Worm (Caenorhabditis elegans): Measurements from ENCODE around the gene ZK899.2.
"Not testable (repeated sequence)": the region's sequence is repeated elsewhere in the genome, so short reads cannot be mapped to it uniquely, and the experiment has no call there.

The ZK899.2 gene

DNA sequence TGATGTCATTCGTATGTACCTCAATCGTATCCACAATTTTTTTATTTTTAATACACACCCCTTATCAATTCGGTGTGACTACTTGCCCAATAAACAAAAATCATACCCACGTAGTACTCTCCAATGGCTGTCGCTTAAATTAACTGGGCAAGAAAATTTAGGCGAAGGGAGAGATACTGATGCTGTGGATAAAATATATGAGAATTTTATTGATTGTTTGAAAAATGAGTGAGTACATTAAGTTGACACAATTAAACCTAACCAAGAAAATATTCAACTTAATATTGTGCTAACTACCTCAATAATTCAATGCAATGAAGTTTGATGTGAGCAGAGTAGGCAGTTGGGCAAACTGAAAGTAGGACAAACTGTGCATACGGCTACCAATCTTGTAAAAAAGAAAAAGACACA is 13.9 kb upstream of the ZK899.2 start:
- TF ChIP-seq cnd-1 (tag; optimal IDR thresholded peaks at IDR 0.05) (peak; percentile 55), flh-1 (GFP tag; optimal IDR thresholded peaks at IDR 0.05) (no peak), hlh-1 (tag; optimal IDR thresholded peaks at IDR 0.05) (peak; percentile 55), sptf-1 (tag; optimal IDR thresholded peaks at IDR 0.05) (peak; percentile 74), M03D4.4 (tag; optimal IDR thresholded peaks at IDR 0.05) (peak; percentile 48), mep-1 (tag; optimal IDR thresholded peaks at IDR 0.05) (peak; percentile 79), ham-2 (GFP tag; optimal IDR thresholded peaks at IDR 0.05) (no peak), zip-8 (tag; optimal IDR thresholded peaks at IDR 0.05) (no peak), pha-4 (tag; optimal IDR thresholded peaks at IDR 0.05) (peak; percentile 83), ceh-43 (GFP tag; optimal IDR thresholded peaks at IDR 0.05) (no peak), tbx-8 (GFP tag; optimal IDR thresholded peaks at IDR 0.05) (peak; percentile 29), lin-13 (tag; optimal IDR thresholded peaks at IDR 0.05) (no peak), elt-1 (tag; optimal IDR thresholded peaks at IDR 0.05; ENCODE audit: borderline replicate concordance, insufficient read depth) (no peak), snpc-4 (tag; optimal IDR thresholded peaks at IDR 0.05) (no peak), sem-2 (GFP tag; optimal IDR thresholded peaks at IDR 0.05) (no peak), ztf-11 (tag; optimal IDR thresholded peaks at IDR 0.05) (peak; percentile 86), ceh-83 (GFP tag; optimal IDR thresholded peaks at IDR 0.05) (no peak), nhr-237 (tag; optimal IDR thresholded peaks at IDR 0.05) (peak; percentile 99), ceh-39 (tag; optimal IDR thresholded peaks at IDR 0.05) (peak; percentile 82), nhr-2 (tag; optimal IDR thresholded peaks at IDR 0.05) (peak; percentile 53), unc-62 (GFP tag; optimal IDR thresholded peaks at IDR 0.05) (peak; percentile 91), unc-120 (tag; optimal IDR thresholded peaks at IDR 0.05; ENCODE audit: poor library complexity, severe bottlenecking) (peak; percentile 65), nhr-12 (tag; optimal IDR thresholded peaks at IDR 0.05) (peak; percentile 69), unc-39 (tag; optimal IDR thresholded peaks at IDR 0.05) (no peak), nhr-28 (tag; optimal IDR thresholded peaks at IDR 0.05) (peak; percentile 78), lsy-2 (tag; optimal IDR thresholded peaks at IDR 0.05) (peak; percentile 88), mls-2 (tag; optimal IDR thresholded peaks at IDR 0.05) (peak; percentile 37), mab-5 (tag; optimal IDR thresholded peaks at IDR 0.05) (peak; percentile 92), bed-3 (GFP tag; optimal IDR thresholded peaks at IDR 0.05) (no peak), lin-32 (GFP tag; optimal IDR thresholded peaks at IDR 0.05) (peak; percentile 13), blmp-1 (tag; optimal IDR thresholded peaks at IDR 0.05) (peak; percentile 54), drap-1 (GFP tag; optimal IDR thresholded peaks at IDR 0.05) (peak; percentile 85), elt-3 (tag; optimal IDR thresholded peaks at IDR 0.05) (peak; percentile 95), nhr-76 (tag; optimal IDR thresholded peaks at IDR 0.05) (no peak), ces-1 (GFP tag; optimal IDR thresholded peaks at IDR 0.05) (peak; percentile 98)

DNA sequence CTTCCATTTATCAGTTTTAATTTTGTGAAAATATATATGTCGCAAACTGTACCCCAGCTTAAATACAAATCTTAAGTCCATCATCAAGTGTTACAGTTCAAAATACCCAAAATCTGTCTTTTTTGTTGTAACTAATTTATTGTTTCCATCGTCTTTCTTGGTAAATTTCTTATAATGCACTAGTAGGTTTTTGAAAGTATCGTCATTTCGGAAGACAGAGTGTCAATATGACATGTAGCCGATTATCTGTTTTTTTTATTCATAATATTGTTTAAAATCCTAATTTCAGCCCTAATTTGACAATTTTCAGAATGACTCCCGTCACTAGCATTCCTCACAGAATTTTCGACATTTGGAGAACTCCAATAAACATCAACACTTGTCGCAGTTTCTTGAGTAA is 11.3 kb upstream of the ZK899.2 start, which contains the start of gene ZK899.6:
Gene ZK899.6 (plus strand): TSS at position 301 of the 400 bp plus-strand sequence.
- TF ChIP-seq lsy-2, elt-3, cnd-1 (tag; optimal IDR thresholded peaks at IDR 0.05): not testable (repeated sequence)

DNA sequence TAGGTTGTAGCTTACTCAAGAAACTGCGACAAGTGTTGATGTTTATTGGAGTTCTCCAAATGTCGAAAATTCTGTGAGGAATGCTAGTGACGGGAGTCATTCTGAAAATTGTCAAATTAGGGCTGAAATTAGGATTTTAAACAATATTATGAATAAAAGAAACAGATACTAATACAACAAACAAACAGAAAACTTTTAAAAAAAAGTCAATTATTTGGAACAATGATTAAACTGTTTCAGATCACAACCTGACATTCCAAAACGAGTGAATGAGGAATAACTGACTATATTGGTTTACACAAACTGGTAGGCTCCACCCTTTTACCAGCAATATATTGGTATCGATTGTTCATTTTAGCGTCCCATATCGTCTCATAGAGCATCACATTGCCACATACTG is 9.0 kb upstream of the ZK899.2 start, which contains the start of gene ZK899.5:
Gene ZK899.5 (minus strand): TSS at position 101 of the 400 bp plus-strand sequence.
- TF ChIP-seq pha-4, nhr-28, mab-5 (tag; optimal IDR thresholded peaks at IDR 0.05): not testable (repeated sequence)

DNA sequence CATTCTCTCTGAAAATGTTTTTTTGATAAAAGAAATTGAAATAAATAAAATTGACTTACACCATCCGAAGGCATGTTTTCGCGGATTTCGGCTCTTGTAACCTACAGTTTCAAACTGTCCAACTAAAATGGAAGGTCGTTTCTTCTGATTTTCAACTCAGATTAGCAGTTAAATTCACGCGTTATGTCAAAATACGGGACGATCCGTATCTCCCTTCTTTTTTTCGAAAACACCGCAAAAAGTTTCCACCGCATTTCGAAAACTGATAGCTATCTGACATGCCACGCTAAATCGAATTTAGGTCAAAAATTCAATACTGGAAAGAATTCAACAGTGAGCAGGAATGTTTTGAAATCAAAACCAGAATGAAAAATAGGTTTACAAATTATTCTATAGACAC is 6.3 kb upstream of the ZK899.2 start, which contains the start of gene tba-8:
Gene tba-8 (minus strand): TSS at position 207 of the 400 bp plus-strand sequence.
- TF ChIP-seq ceh-39 (tag; optimal IDR thresholded peaks at IDR 0.05) = no peak
- TF ChIP-seq nhr-2 (tag; optimal IDR thresholded peaks at IDR 0.05) = no peak
- no peak for TF ChIP-seq mls-2 (tag; optimal IDR thresholded peaks at IDR 0.05)
- no peak for TF ChIP-seq ztf-11 (tag; optimal IDR thresholded peaks at IDR 0.05)
- no peak for TF ChIP-seq bed-3 (GFP tag; optimal IDR thresholded peaks at IDR 0.05)
- TF ChIP-seq elt-1 (tag; optimal IDR thresholded peaks at IDR 0.05; ENCODE audit: borderline replicate concordance, insufficient read depth) = no peak
- no peak for TF ChIP-seq drap-1 (GFP tag; optimal IDR thresholded peaks at IDR 0.05)
- TF ChIP-seq unc-39 (tag; optimal IDR thresholded peaks at IDR 0.05) = no peak
- TF ChIP-seq M03D4.4 (tag; optimal IDR thresholded peaks at IDR 0.05) = no peak
- TF ChIP-seq sptf-1 (tag; optimal IDR thresholded peaks at IDR 0.05) = no peak
- TF ChIP-seq mab-5 (tag; optimal IDR thresholded peaks at IDR 0.05) = no peak
- no peak for TF ChIP-seq ham-2 (GFP tag; optimal IDR thresholded peaks at IDR 0.05)
